Fruit fly (Drosophila melanogaster) whole organism, wandering third instar larva: ENCODE data around the gene CG13077.
A peak's percentile ranks its signal among the peaks of the same experiment; 100 is the strongest.

Source experiments
- Abd-B ChIP-seq: fragments of >200 bp; optimal IDR thresholded peaks from 2 replicates; lab custom pipeline; 2017; ENCODE audit warnings: missing biosample characterization, missing genetic modification characterization
- CG9705 ChIP-seq: fragments of 200-800 bp; sonication (Bioruptor generic); optimal IDR thresholded peaks from 2 replicates; lab custom pipeline; 2018; ENCODE audit warnings: missing biosample characterization, mild to moderate bottlenecking, missing genetic modification characterization
- Dfd ChIP-seq: fragments of >200 bp; optimal IDR thresholded peaks from 2 replicates; lab custom pipeline; 2017; ENCODE audit warnings: missing biosample characterization, missing genetic modification characterization
- Dif ChIP-seq: fragments of 200-275, 200-300 bp; sonication (Bioruptor generic); optimal IDR thresholded peaks from 2 replicates; lab custom pipeline; 2018; ENCODE audit warnings: missing biosample characterization, missing genetic modification characterization; ENCODE audit not compliant: partially characterized antibody
- GATAd ChIP-seq: sonication (Bioruptor generic); optimal IDR thresholded peaks from 2 replicates; lab custom pipeline; 2016; ENCODE audit warnings: missing biosample characterization, missing genetic modification characterization
- Hnf4 ChIP-seq: fragments of 200-800 bp; sonication (Bioruptor generic); optimal IDR thresholded peaks from 2 replicates; lab custom pipeline; 2016; ENCODE audit warnings: missing biosample characterization, mild to moderate bottlenecking, missing genetic modification characterization
- Hr78 ChIP-seq: fragments of >200 bp; optimal IDR thresholded peaks from 2 replicates; lab custom pipeline; 2017; ENCODE audit warnings: missing biosample characterization, missing genetic modification characterization
- Jra ChIP-seq: sonication (Bioruptor generic); optimal IDR thresholded peaks from 2 replicates; lab custom pipeline; 2016; ENCODE audit warnings: missing biosample characterization, missing genetic modification characterization
- Myc ChIP-seq: fragments of >200 bp; optimal IDR thresholded peaks from 2 replicates; lab custom pipeline; 2017
- br ChIP-seq: fragments of 200-800 bp; sonication (Bioruptor generic); optimal IDR thresholded peaks from 2 replicates; lab custom pipeline; 2016; ENCODE audit warnings: missing biosample characterization, missing genetic modification characterization
- brk ChIP-seq: fragments of 200-800 bp; sonication (Bioruptor generic); optimal IDR thresholded peaks from 2 replicates; lab custom pipeline; 2016; ENCODE audit warnings: missing biosample characterization, mild to moderate bottlenecking, missing genetic modification characterization
- dmrt93B ChIP-seq: fragments of 200-800 bp; sonication (Bioruptor generic); optimal IDR thresholded peaks from 2 replicates; lab custom pipeline; 2018; ENCODE audit warnings: missing biosample characterization, mild to moderate bottlenecking, missing genetic modification characterization
- dsf ChIP-seq: sonication (Bioruptor generic); optimal IDR thresholded peaks from 2 replicates; lab custom pipeline; 2016; ENCODE audit warnings: missing biosample characterization, missing genetic modification characterization, borderline replicate concordance
- ey ChIP-seq: fragments of 200-800 bp; sonication (Bioruptor generic); optimal IDR thresholded peaks from 2 replicates; lab custom pipeline; 2016; ENCODE audit warnings: missing biosample characterization, missing genetic modification characterization
- fru ChIP-seq: fragments of 200-800 bp; sonication (Bioruptor generic); optimal IDR thresholded peaks from 3 replicates; lab custom pipeline; 2016; ENCODE audit warnings: missing biosample characterization, mild to moderate bottlenecking, missing genetic modification characterization
- h ChIP-seq: fragments of 200-800 bp; sonication (Bioruptor generic); optimal IDR thresholded peaks from 3 replicates; lab custom pipeline; 2016; ENCODE audit warnings: missing biosample characterization, mild to moderate bottlenecking, missing genetic modification characterization
- psq ChIP-seq: fragments of 200-800 bp; sonication (Bioruptor generic); optimal IDR thresholded peaks from 3 replicates; lab custom pipeline; 2017; ENCODE audit warnings: missing biosample characterization, mild to moderate bottlenecking, missing genetic modification characterization, moderate library complexity
- sage ChIP-seq: fragments of 200-800 bp; sonication (Bioruptor generic); optimal IDR thresholded peaks from 2 replicates; lab custom pipeline; 2016; ENCODE audit warnings: missing biosample characterization, mild to moderate bottlenecking, missing genetic modification characterization
- sv ChIP-seq: fragments of 200-800 bp; sonication (Bioruptor generic); optimal IDR thresholded peaks from 3 replicates; lab custom pipeline; 2016; ENCODE audit warnings: missing biosample characterization, missing genetic modification characterization
- tai ChIP-seq: sonication (Bioruptor generic); optimal IDR thresholded peaks from 2 replicates; lab custom pipeline; 2016; ENCODE audit warnings: missing biosample characterization, missing genetic modification characterization
- usp ChIP-seq: fragments of >200 bp; optimal IDR thresholded peaks from 2 replicates; lab custom pipeline; 2017; ENCODE audit warnings: missing biosample characterization, missing genetic modification characterization
- woc ChIP-seq: sonication (Bioruptor generic); optimal IDR thresholded peaks from 2 replicates; lab custom pipeline; 2016; ENCODE audit warnings: missing biosample characterization, mild to moderate bottlenecking, missing genetic modification characterization

The CG13077 gene

DNA sequence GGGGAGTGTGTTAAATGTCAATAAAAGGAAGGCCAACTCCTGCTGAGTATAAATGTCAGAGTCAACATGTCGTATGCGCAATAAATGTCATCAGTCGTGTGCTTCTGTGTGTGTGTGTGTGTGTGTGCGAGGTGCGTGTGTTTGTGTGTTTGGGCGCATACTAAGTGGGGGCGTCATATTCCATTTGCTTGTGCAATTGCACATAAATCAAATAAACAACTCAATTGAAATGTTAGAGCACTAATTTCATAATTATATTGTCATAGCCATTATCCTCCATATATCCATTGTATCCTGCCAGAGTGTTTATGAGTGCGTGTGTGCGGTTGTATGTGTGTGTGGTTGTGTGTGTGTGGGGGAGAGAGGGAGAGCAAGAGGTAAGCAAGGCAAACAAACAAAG, 28.4 kb downstream of the CG13077 start:
- TF ChIP-seq Abd-B (GFP tag; lab: Kevin White, UChicago), result no peak
- TF ChIP-seq sage (GFP tag; lab: Kevin White, UChicago), result no peak
- peak; percentile 90 for TF ChIP-seq Dfd (GFP tag; lab: Kevin White, UChicago)
- TF ChIP-seq Dif, result no peak
- TF ChIP-seq, all 38 proteins: peak for 1

DNA sequence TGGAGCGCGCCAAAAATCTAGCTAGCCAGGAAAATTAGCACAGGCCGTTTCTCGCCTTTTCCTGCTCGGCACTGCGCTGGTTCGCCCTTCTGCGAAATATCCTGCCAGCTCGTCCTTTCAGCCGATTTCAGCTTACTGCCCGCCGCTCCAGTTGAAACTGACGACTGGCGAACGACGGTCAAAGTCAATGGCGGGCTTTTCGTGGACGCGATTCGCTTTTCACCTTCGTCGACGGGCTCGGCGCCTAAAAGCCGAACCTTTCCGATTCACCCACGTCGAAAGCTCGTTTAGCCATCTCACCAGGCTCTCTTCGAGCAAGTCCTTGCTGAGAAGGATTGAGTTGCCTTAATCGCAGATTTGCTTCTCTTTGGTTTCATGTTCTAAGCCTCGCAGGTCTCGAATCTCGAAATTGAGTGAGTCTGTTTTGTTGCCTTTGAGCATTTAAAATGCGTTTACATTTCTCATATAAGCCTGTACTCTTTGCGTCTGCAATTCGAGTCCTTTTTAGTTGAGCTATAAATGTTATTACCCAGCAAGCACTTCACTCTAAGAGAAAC, 39.8 kb downstream of the CG13077 start:
- no peak for TF ChIP-seq Hr78 (GFP tag; lab: Kevin White, UChicago)
- no peak for TF ChIP-seq Dif
- no peak for TF ChIP-seq brk (GFP tag; lab: Kevin White, UChicago)
- TF ChIP-seq h, result no peak
- TF ChIP-seq sv (GFP tag; lab: Kevin White, UChicago), result no peak
- TF ChIP-seq usp, result no peak
- no peak for TF ChIP-seq CG9705 (GFP tag; lab: Kevin White, UChicago)
- TF ChIP-seq Jra (GFP tag; lab: Kevin White, UChicago), result no peak
- no peak for TF ChIP-seq br (GFP tag; lab: Kevin White, UChicago)
- no peak for TF ChIP-seq dmrt93B (GFP tag; lab: Kevin White, UChicago)
- no peak for TF ChIP-seq fru (GFP tag; lab: Kevin White, UChicago)
- no peak for TF ChIP-seq Hnf4 (GFP tag; lab: Kevin White, UChicago)
- no peak for TF ChIP-seq Myc (lab: Kevin White, UChicago)
- TF ChIP-seq GATAd, result no peak
- no peak for TF ChIP-seq Dfd (GFP tag; lab: Kevin White, UChicago)
- TF ChIP-seq woc (GFP tag; lab: Kevin White, UChicago), result no peak

DNA sequence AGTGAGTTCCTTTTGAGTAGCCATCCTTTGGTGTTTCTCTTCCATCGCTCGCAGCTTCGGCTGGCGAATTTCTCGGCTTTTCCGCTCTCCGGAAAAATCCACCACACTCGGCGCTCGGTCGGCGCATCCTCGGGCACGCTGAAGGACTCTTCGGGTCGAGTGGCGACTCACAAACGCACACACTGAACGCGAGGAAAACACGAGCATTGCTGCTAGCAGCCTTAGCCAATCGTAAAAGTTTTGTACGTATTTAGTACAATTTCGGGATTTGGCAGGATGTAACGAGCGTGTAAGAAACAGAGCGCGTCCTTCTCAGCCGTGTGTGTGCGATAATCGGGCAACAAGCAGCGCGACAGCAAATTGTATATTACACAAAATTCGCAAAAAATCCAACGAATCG, 40.7 kb downstream of the CG13077 start, which contains the start of gene CG46244:
CG46244 (plus strand) TSS at position 252 of the 400 bp plus-strand sequence.
- TF ChIP-seq ey (GFP tag; lab: Kevin White, UChicago) (no peak), tai (GFP tag; lab: Kevin White, UChicago) (no peak), dsf (no peak), sage (GFP tag; lab: Kevin White, UChicago) (no peak), psq (GFP tag; lab: Kevin White, UChicago) (no peak)
